Fruit fly (Drosophila melanogaster) whole organism, embryonic: Measurements from ENCODE around the gene Syx18.

ENCODE experiments used
- Bgb ChIP-seq: fragments of 200-800 bp; sonication (Bioruptor generic); IDR thresholded peaks from 2 replicates; pipeline ENCODE4 v1.3.6; 2022; ENCODE audit warnings: missing biosample characterization, missing genetic modification characterization; ENCODE audit not compliant: partially characterized antibody
- CG10267 ChIP-seq: fragments of 200-800 bp; sonication (Bioruptor generic); optimal IDR thresholded peaks from 2 replicates; lab custom pipeline; 2018; ENCODE audit warnings: missing biosample characterization, mild to moderate bottlenecking, missing genetic modification characterization, moderate library complexity
- CG14667 ChIP-seq: fragments of 200-800 bp; sonication (Bioruptor generic); IDR thresholded peaks from 2 replicates; pipeline ENCODE4 v1.3.6; 2022; ENCODE audit warnings: missing biosample characterization, missing genetic modification characterization
- CG15514 ChIP-seq: fragments of 200-800 bp; sonication (Bioruptor generic); optimal IDR thresholded peaks from 3 replicates; lab custom pipeline; 2017; ENCODE audit warnings: missing biosample characterization, missing genetic modification characterization, mild to moderate bottlenecking, moderate library complexity, missing genetic modification reagents
- CG18011 ChIP-seq: fragments of 200-800 bp; sonication (Bioruptor generic); optimal IDR thresholded peaks from 2 replicates; lab custom pipeline; 2017; ENCODE audit warnings: missing biosample characterization, missing genetic modification characterization, mild to moderate bottlenecking, moderate library complexity, missing genotype
- CG18599 ChIP-seq: fragments of 200-800 bp; sonication (Bioruptor generic); optimal IDR thresholded peaks from 3 replicates; lab custom pipeline; 2017; ENCODE audit warnings: missing biosample characterization, missing genetic modification characterization, mild to moderate bottlenecking, moderate library complexity, missing genetic modification reagents
- CG2120 ChIP-seq: fragments of 200-800 bp; sonication (Bioruptor generic); optimal IDR thresholded peaks from 3 replicates; lab custom pipeline; 2016; ENCODE audit warnings: missing biosample characterization, missing genetic modification characterization
- CG32532 ChIP-seq: fragments of 200-800 bp; sonication (Bioruptor generic); IDR thresholded peaks from 2 replicates; pipeline ENCODE4 v1.3.6; 2022; ENCODE audit warnings: missing biosample characterization, missing genetic modification characterization
- CG33213 ChIP-seq: fragments of 200-800 bp; sonication (Bioruptor generic); optimal IDR thresholded peaks from 3 replicates; lab custom pipeline; 2016; ENCODE audit warnings: missing biosample characterization, missing genetic modification characterization
- CG34376 ChIP-seq: fragments of 200-800 bp; sonication (Bioruptor generic); optimal IDR thresholded peaks from 2 replicates; lab custom pipeline; 2018; ENCODE audit warnings: missing biosample characterization, mild to moderate bottlenecking, missing genetic modification characterization
- CG7928 ChIP-seq: fragments of 200-800 bp; sonication (Bioruptor generic); optimal IDR thresholded peaks from 2 replicates; lab custom pipeline; 2017; ENCODE audit warnings: missing biosample characterization, mild to moderate bottlenecking, missing genetic modification characterization
- CG9932 ChIP-seq: fragments of 200-800 bp; sonication (Bioruptor generic); IDR thresholded peaks from 2 replicates; pipeline ENCODE4 v1.3.6; 2022; ENCODE audit warnings: missing biosample characterization, missing genetic modification characterization
- Dbx ChIP-seq: fragments of 200-800 bp; sonication (Bioruptor generic); IDR thresholded peaks from 3 replicates; pipeline ENCODE4 v1.3.6; 2022; ENCODE audit warnings: missing biosample characterization, missing genetic modification characterization
- Dll ChIP-seq: fragments of 200-800 bp; sonication (Bioruptor generic); IDR thresholded peaks from 4 replicates; pipeline ENCODE4 v1.3.6; 2022; ENCODE audit warnings: missing biosample characterization, missing genetic modification characterization; ENCODE audit not compliant: partially characterized antibody
- Dp ChIP-seq: fragments of 200-800 bp; sonication (Bioruptor generic); optimal IDR thresholded peaks from 2 replicates; lab custom pipeline; 2018; ENCODE audit warnings: missing biosample characterization, mild to moderate bottlenecking, missing genetic modification characterization, moderate library complexity
- Drgx ChIP-seq: fragments of 200-800 bp; sonication (Bioruptor generic); IDR thresholded peaks from 2 replicates; pipeline ENCODE4 v1.3.6; 2022; ENCODE audit warnings: missing biosample characterization, missing genetic modification characterization
- E2f2 ChIP-seq: fragments of 200-800 bp; sonication (Bioruptor generic); IDR thresholded peaks from 2 replicates; pipeline ENCODE4 v1.3.6; 2022; ENCODE audit warnings: missing biosample characterization, missing genetic modification characterization
- Fer1 ChIP-seq: fragments of 200-800 bp; sonication (Bioruptor generic); optimal IDR thresholded peaks from 2 replicates; lab custom pipeline; 2017; ENCODE audit warnings: missing biosample characterization, mild to moderate bottlenecking, missing genetic modification characterization
- HLHmδ ChIP-seq: fragments of 200-800 bp; sonication (Bioruptor generic); optimal IDR thresholded peaks from 2 replicates; lab custom pipeline; 2018; ENCODE audit warnings: missing biosample characterization, mild to moderate bottlenecking, missing genetic modification characterization, moderate library complexity
- Hand ChIP-seq: fragments of 200-800 bp; sonication (Bioruptor generic); optimal IDR thresholded peaks from 2 replicates; lab custom pipeline; 2017; ENCODE audit warnings: mild to moderate bottlenecking, missing biosample characterization, missing genetic modification reagents, missing genetic modification characterization
- HmgZ ChIP-seq: fragments of 200-800 bp; sonication (Bioruptor generic); optimal IDR thresholded peaks from 2 replicates; lab custom pipeline; 2018; ENCODE audit warnings: missing biosample characterization, mild to moderate bottlenecking, missing genetic modification characterization
- Hmr ChIP-seq: fragments of 200-800 bp; sonication (Bioruptor generic); optimal IDR thresholded peaks from 3 replicates; lab custom pipeline; 2017; ENCODE audit warnings: mild to moderate bottlenecking, missing biosample characterization, missing genetic modification reagents, missing genetic modification characterization
- Hr3 ChIP-seq: fragments of 200-800 bp; sonication (Bioruptor generic); optimal IDR thresholded peaks from 3 replicates; lab custom pipeline; 2016; ENCODE audit warnings: missing biosample characterization, missing genetic modification characterization
- MESR4 ChIP-seq: fragments of 200-800 bp; sonication (Bioruptor generic); optimal IDR thresholded peaks from 2 replicates; lab custom pipeline; 2018; ENCODE audit warnings: missing biosample characterization, mild to moderate bottlenecking, missing genetic modification characterization, moderate library complexity
- Max ChIP-seq: fragments of 200-800 bp; sonication (Bioruptor generic); optimal IDR thresholded peaks from 2 replicates; lab custom pipeline; 2016; ENCODE audit warnings: missing biosample characterization, mild to moderate bottlenecking, missing genetic modification characterization
- NFAT ChIP-seq: fragments of 200-800 bp; sonication (Bioruptor generic); IDR thresholded peaks from 2 replicates; pipeline ENCODE4 v1.3.6; 2022; ENCODE audit warnings: missing biosample characterization, missing genetic modification characterization
- YL-1 ChIP-seq: fragments of 200-800 bp; sonication (Bioruptor generic); optimal IDR thresholded peaks from 3 replicates; lab custom pipeline; 2017; ENCODE audit warnings: missing biosample characterization, mild to moderate bottlenecking, missing genetic modification characterization
- ash1 ChIP-seq: fragments of 200-800 bp; sonication (Bioruptor generic); optimal IDR thresholded peaks from 2 replicates; lab custom pipeline; 2018; ENCODE audit warnings: missing biosample characterization, mild to moderate bottlenecking, missing genetic modification characterization
- cg ChIP-seq: fragments of 200-800 bp; sonication (Bioruptor generic); optimal IDR thresholded peaks from 3 replicates; lab custom pipeline; 2019; ENCODE audit warnings: missing biosample characterization, mild to moderate bottlenecking, missing genetic modification characterization, moderate library complexity
- chinmo ChIP-seq: fragments of 200-800 bp; sonication (Bioruptor generic); IDR thresholded peaks from 4 replicates; pipeline ENCODE4 v1.3.6; 2022; ENCODE audit warnings: missing biosample characterization, missing genetic modification characterization; ENCODE audit not compliant: partially characterized antibody
- chm ChIP-seq: fragments of 200-800 bp; sonication (Bioruptor generic); IDR thresholded peaks from 2 replicates; pipeline ENCODE4 v1.3.6; 2022; ENCODE audit warnings: missing biosample characterization, missing genetic modification characterization
- crp ChIP-seq, 2 experiments: fragments of 200-800 bp; sonication (Bioruptor generic); optimal IDR thresholded peaks; 2 replicates in 1 of 2; 3 replicates in 1 of 2; lab custom pipeline; 2017; ENCODE audit warnings: missing biosample characterization in 2 of 2, missing genetic modification characterization in 2 of 2, mild to moderate bottlenecking in 1 of 2, moderate library complexity in 1 of 2
- dysf ChIP-seq: fragments of 200-800 bp; sonication (Bioruptor generic); IDR thresholded peaks from 3 replicates; pipeline ENCODE4 v1.3.6; 2022; ENCODE audit warnings: missing biosample characterization, missing genetic modification characterization
- hkb ChIP-seq, 2 experiments: fragments of 200-800 bp in 1 of 2; fragments of >200 bp in 1 of 2; sonication (Bioruptor generic) in 1 of 2; IDR thresholded peaks in 1 of 2; optimal IDR thresholded peaks in 1 of 2; 2 replicates each; pipeline versions ENCODE4 v1.3.6 to Lab custom; 2017 to 2022; ENCODE audit warnings: missing biosample characterization in 1 of 2, missing genetic modification characterization in 1 of 2
- lilli ChIP-seq: fragments of 200-800 bp; sonication (Bioruptor generic); optimal IDR thresholded peaks from 3 replicates; lab custom pipeline; 2016; ENCODE audit warnings: missing biosample characterization, missing genetic modification characterization
- mam ChIP-seq: fragments of 200-800 bp; sonication (Bioruptor generic); optimal IDR thresholded peaks from 3 replicates; lab custom pipeline; 2016; ENCODE audit warnings: missing biosample characterization, missing genetic modification characterization
- mirr ChIP-seq: fragments of 200-800 bp; sonication (Bioruptor generic); optimal IDR thresholded peaks from 3 replicates; lab custom pipeline; 2018; ENCODE audit warnings: missing biosample characterization, mild to moderate bottlenecking, missing genetic modification characterization
- psq ChIP-seq: fragments of 200-800 bp; sonication (Bioruptor generic); optimal IDR thresholded peaks from 2 replicates; lab custom pipeline; 2017; ENCODE audit warnings: missing biosample characterization, missing genetic modification characterization
- pzg ChIP-seq: fragments of 200-800 bp; sonication (Bioruptor generic); optimal IDR thresholded peaks from 3 replicates; lab custom pipeline; 2018; ENCODE audit warnings: missing biosample characterization, mild to moderate bottlenecking, missing genetic modification characterization, moderate library complexity
- rib ChIP-seq: fragments of 200-800 bp; sonication (Bioruptor generic); IDR thresholded peaks from 2 replicates; pipeline ENCODE4 v1.3.6; 2022; ENCODE audit warnings: missing biosample characterization, missing genetic modification characterization
- row ChIP-seq: fragments of 200-800 bp; sonication (Bioruptor generic); IDR thresholded peaks from 3 replicates; pipeline ENCODE4 v1.3.6; 2022; ENCODE audit warnings: missing biosample characterization, missing genetic modification characterization
- unc-4 ChIP-seq: fragments of 200-800 bp; sonication (Bioruptor generic); IDR thresholded peaks from 2 replicates; pipeline ENCODE4 v1.3.6; 2022; ENCODE audit warnings: missing biosample characterization, missing genetic modification characterization; ENCODE audit not compliant: partially characterized antibody

Gene Syx18

dm6 chr3R:24651044-24651459 is 25.7 kb upstream of the Syx18 start (continued):
- TF ChIP-seq crp (GFP tag; optimal IDR thresholded peaks at IDR 0.05; lab: Kevin White, UChicago) (peak in 1 of 2 experiments; percentile 81), CG10267 (tag; lab: Kevin White, UChicago) (no peak), CG33213 (GFP tag; lab: Kevin White, UChicago) (no peak), Hand (GFP tag; lab: Kevin White, UChicago) (peak; percentile 28), E2f2 (0 out of 2 replicates have a peak, but pooled peaks have one; percentile 25), lilli (GFP tag; lab: Kevin White, UChicago) (peak; percentile 36), Fer1 (peak; percentile 66), CG14667 (GFP tag; lab: Robert Waterston, UW) (no peak), CG2120 (GFP tag; lab: Kevin White, UChicago) (peak; percentile 53), Dll (GFP tag; lab: Robert Waterston, UW) (no peak), mirr (peak; percentile 32), ash1 (GFP tag; lab: Kevin White, UChicago) (no peak), CG34376 (GFP tag; lab: Kevin White, UChicago) (peak; percentile 59), rib (peak; percentile 80), CG7928 (GFP tag; lab: Kevin White, UChicago) (no peak), YL-1 (GFP tag; lab: Kevin White, UChicago) (peak; percentile 5), Max (GFP tag; lab: Kevin White, UChicago) (no peak), NFAT (GFP tag; lab: Robert Waterston, UW) (peak; percentile 12; the same call in 1 of the 2 replicates), CG32532 (peak; percentile 39; the same call in 1 of the 2 replicates), mam (GFP tag; lab: Kevin White, UChicago) (peak; percentile 4), unc-4 (GFP tag; lab: Robert Waterston, UW) (0 out of 2 replicates have a peak, but pooled peaks have one; percentile 28), cg (GFP tag; lab: Kevin White, UChicago) (peak; percentile 61), Bgb (peak; percentile 57; the same call in 1 of the 2 replicates), chinmo (GFP tag; lab: Robert Waterston, UW) (peak; percentile 27; the same call in 1 of the 4 replicates), row (GFP tag; lab: Robert Waterston, UW) (peak; percentile 63), psq (GFP tag; lab: Kevin White, UChicago) (peak; percentile 67), Dbx (peak; percentile 61; the same call in 2 of the 3 replicates), hkb (optimal IDR thresholded peaks at IDR 0.05; lab: Kevin White, UChicago) (no peak), hkb (GFP tag; IDR thresholded peaks at IDR 0.05; lab: Robert Waterston, UW) (0 out of 2 replicates have a peak, but pooled peaks have one; percentile 16), MESR4 (GFP tag; lab: Kevin White, UChicago) (peak; percentile 8), Hr3 (GFP tag; lab: Kevin White, UChicago) (no peak), pzg (GFP tag; lab: Kevin White, UChicago) (peak; percentile 51), HmgZ (peak; percentile 7), CG18599 (GFP tag; lab: Kevin White, UChicago) (peak; percentile 47), CG15514 (peak; percentile 60), CG18011 (GFP tag; lab: Kevin White, UChicago) (peak; percentile 80), dysf (GFP tag; lab: Robert Waterston, UW) (0 out of 3 replicates have a peak, but pooled peaks have one; percentile 19), Dp (GFP tag; lab: Kevin White, UChicago) (peak; percentile 11), CG9932 (GFP tag; lab: Robert Waterston, UW) (peak; percentile 19; the same call in 1 of the 2 replicates), chm (GFP tag; lab: Robert Waterston, UW) (no peak), Drgx (GFP tag; lab: Robert Waterston, UW) (peak; percentile 35; the same call in 1 of the 2 replicates), Hmr (GFP tag; lab: Kevin White, UChicago) (peak; percentile 26), HLHmδ (GFP tag; lab: Kevin White, UChicago) (no peak)
